Worm (Caenorhabditis elegans) whole organism, L4 larva: ENCODE results near the gene F38B7.2.

Experiments
- ceh-44 ChIP-seq: fragments of 200-800 bp; sonication (Bioruptor generic); IDR thresholded peaks from 2 replicates; pipeline ENCODE4 v1.3.6; 2022; ENCODE audit warnings: missing genetic modification reagents, missing genetic modification characterization, missing compliant biosample characterization
- ceh-62 ChIP-seq: sonication (generic microtip); optimal IDR thresholded peaks from 2 replicates; lab custom pipeline; 2017; ENCODE audit warnings: missing biosample characterization, missing genetic modification characterization

- TF ChIP-seq ceh-62 (tag; lab: Kevin White, UChicago): no peak
- no peak for TF ChIP-seq ceh-44 (GFP tag; lab: Robert Waterston, UW)
These were observed 37.4 kb upstream of the F38B7.2 start for ce11 chrV:11506347-11506746.
